Worm (Caenorhabditis elegans): ENCODE measurements around the gene F44G4.7.

DNA sequence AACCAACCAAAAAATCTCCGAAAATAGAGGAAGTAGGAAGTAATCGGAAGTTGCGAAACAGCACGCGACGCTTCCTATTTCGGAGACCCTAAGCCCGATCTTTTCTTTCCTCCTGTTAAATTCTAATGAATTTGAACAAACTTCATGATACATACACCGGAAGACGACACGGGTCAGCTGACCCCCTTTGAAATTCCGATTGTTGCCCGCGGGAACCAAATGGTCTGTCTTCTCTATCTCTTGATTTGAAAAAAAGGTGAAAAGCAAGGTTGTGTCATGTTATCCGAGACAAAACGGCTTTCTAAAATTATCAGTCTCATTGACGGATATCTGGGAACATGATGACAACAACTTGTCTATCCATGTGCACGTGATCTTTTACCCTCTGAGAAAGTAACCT is 45.9 kb downstream of the F44G4.7 start:
- TF ChIP-seq nhr-77 (tag; optimal IDR thresholded peaks at IDR 0.05) (no peak), blmp-1 (tag; optimal IDR thresholded peaks at IDR 0.05) (peak; percentile 81), fkh-10 (GFP tag; optimal IDR thresholded peaks at IDR 0.05) (no peak), dsc-1 (tag; optimal IDR thresholded peaks at IDR 0.05) (no peak), lin-14 (GFP tag; optimal IDR thresholded peaks at IDR 0.05) (peak; percentile 77), aly-2 (tag; optimal IDR thresholded peaks at IDR 0.05) (no peak), lin-39 (tag; optimal IDR thresholded peaks at IDR 0.05) (no peak), snpc-4 (tag; optimal IDR thresholded peaks at IDR 0.05) (no peak), nhr-12 (tag; optimal IDR thresholded peaks at IDR 0.05) (no peak), dpl-1 (GFP tag; optimal IDR thresholded peaks at IDR 0.05) (peak in 1 of 3 experiments; percentile 14), ama-1 (optimal IDR thresholded peaks at IDR 0.05) (no peak), nhr-28 (tag; optimal IDR thresholded peaks at IDR 0.05) (no peak), lin-35 (GFP tag; optimal IDR thresholded peaks at IDR 0.05) (no peak)

Measured in whole organism, L1 larva.